Fruit fly (Drosophila melanogaster) whole organism, prepupa: ENCODE data around the gene CG14659.
A peak's percentile ranks its signal among the peaks of the same experiment; 100 is the strongest.

Source experiments
- Blimp-1 ChIP-seq: fragments of 200-800 bp; sonication (Bioruptor generic); optimal IDR thresholded peaks from 3 replicates; lab custom pipeline; 2017; ENCODE audit warnings: missing biosample characterization, missing genetic modification characterization, mild to moderate bottlenecking, moderate library complexity, missing genetic modification reagents
- CG11762 ChIP-seq: fragments of 200-800 bp; sonication (Bioruptor generic); optimal IDR thresholded peaks from 3 replicates; lab custom pipeline; 2016; ENCODE audit warnings: missing biosample characterization, missing genetic modification characterization; ENCODE audit not compliant: insufficient read depth
- CG15336 ChIP-seq: fragments of 200-800 bp; sonication (Bioruptor generic); IDR thresholded peaks from 2 replicates; pipeline ENCODE4 v1.3.6; 2022; ENCODE audit warnings: missing biosample characterization, missing genetic modification characterization
- CG34406 ChIP-seq: fragments of 200-800 bp; sonication (Bioruptor generic); optimal IDR thresholded peaks from 3 replicates; lab custom pipeline; 2016; ENCODE audit warnings: missing biosample characterization, missing genetic modification characterization
- CG6163 ChIP-seq: fragments of 200-800 bp; sonication (Bioruptor generic); IDR thresholded peaks from 3 replicates; pipeline ENCODE4 v1.3.6; 2022; ENCODE audit warnings: missing biosample characterization, missing genetic modification characterization
- CG6276 ChIP-seq: fragments of 200-800 bp; sonication (Bioruptor generic); optimal IDR thresholded peaks from 2 replicates; lab custom pipeline; 2017; ENCODE audit warnings: missing biosample characterization, mild to moderate bottlenecking, missing genetic modification characterization
- CG6854 ChIP-seq: fragments of 200-800 bp; sonication (Bioruptor generic); optimal IDR thresholded peaks from 2 replicates; lab custom pipeline; 2017; ENCODE audit warnings: missing biosample characterization, mild to moderate bottlenecking, missing genetic modification characterization
- CG7368 ChIP-seq: fragments of 200-800 bp; sonication (Bioruptor generic); optimal IDR thresholded peaks from 3 replicates; lab custom pipeline; 2016; ENCODE audit warnings: missing biosample characterization, missing genetic modification characterization
- CG8632 ChIP-seq: fragments of 200-800 bp; sonication (Bioruptor generic); optimal IDR thresholded peaks from 3 replicates; lab custom pipeline; 2016; ENCODE audit warnings: missing biosample characterization, missing genetic modification characterization
- Ets21C ChIP-seq: fragments of 200-800 bp; sonication (Bioruptor generic); optimal IDR thresholded peaks from 3 replicates; lab custom pipeline; 2016; ENCODE audit warnings: missing biosample characterization, missing genetic modification characterization
- Hr4 ChIP-seq: fragments of 200-800 bp; sonication (Bioruptor generic); optimal IDR thresholded peaks from 3 replicates; lab custom pipeline; 2016; ENCODE audit warnings: missing biosample characterization, missing genetic modification characterization
- OdsH ChIP-seq: fragments of 200-800 bp; sonication (Bioruptor generic); optimal IDR thresholded peaks from 3 replicates; lab custom pipeline; 2016; ENCODE audit warnings: missing biosample characterization, missing genetic modification characterization
- Sox102F ChIP-seq: fragments of 200-800 bp; sonication (Bioruptor generic); optimal IDR thresholded peaks from 2 replicates; lab custom pipeline; 2016; ENCODE audit warnings: missing biosample characterization, mild to moderate bottlenecking, missing genetic modification characterization
- Sox14 ChIP-seq: fragments of 200-800 bp; sonication (Bioruptor generic); optimal IDR thresholded peaks from 3 replicates; lab custom pipeline; 2016; ENCODE audit warnings: missing biosample characterization, missing genetic modification characterization
- Sox15 ChIP-seq: fragments of 200-800 bp; sonication (Bioruptor generic); optimal IDR thresholded peaks from 3 replicates; lab custom pipeline; 2016; ENCODE audit warnings: missing biosample characterization, missing genetic modification characterization
- acj6 ChIP-seq: fragments of 200-800 bp; sonication (Bioruptor generic); optimal IDR thresholded peaks from 3 replicates; lab custom pipeline; 2016; ENCODE audit warnings: missing biosample characterization, missing genetic modification characterization
- cyc ChIP-seq: fragments of 200-800 bp; sonication (Bioruptor generic); optimal IDR thresholded peaks from 3 replicates; lab custom pipeline; 2016; ENCODE audit warnings: missing biosample characterization, missing genetic modification characterization
- dac ChIP-seq: fragments of 200-800 bp; sonication (Bioruptor generic); optimal IDR thresholded peaks from 2 replicates; lab custom pipeline; 2017; ENCODE audit warnings: missing biosample characterization, mild to moderate bottlenecking, missing genetic modification characterization
- dsx ChIP-seq: fragments of 200-800 bp; optimal IDR thresholded peaks from 3 replicates; lab custom pipeline; 2019; ENCODE audit warnings: missing biosample characterization, mild to moderate bottlenecking, missing genetic modification characterization, moderate library complexity; ENCODE audit not compliant: poor library complexity, severe bottlenecking
- eg ChIP-seq: fragments of 200-800 bp; sonication (Bioruptor generic); IDR thresholded peaks from 3 replicates; pipeline ENCODE4 v1.3.6; 2022; ENCODE audit warnings: missing biosample characterization, missing genetic modification characterization
- fd59A ChIP-seq: fragments of 200-800 bp; sonication (Bioruptor generic); optimal IDR thresholded peaks from 2 replicates; lab custom pipeline; 2017; ENCODE audit warnings: missing biosample characterization, mild to moderate bottlenecking, missing genetic modification characterization, missing genetic modification reagents
- fd85E ChIP-seq: fragments of 200-800 bp; sonication (Bioruptor generic); optimal IDR thresholded peaks from 3 replicates; lab custom pipeline; 2016; ENCODE audit warnings: missing biosample characterization, missing genetic modification characterization
- fkh ChIP-seq: fragments of 200-800 bp; sonication (Bioruptor generic); optimal IDR thresholded peaks from 3 replicates; lab custom pipeline; 2017; ENCODE audit warnings: missing biosample characterization, mild to moderate bottlenecking, missing genetic modification characterization, moderate library complexity
- lz ChIP-seq: fragments of 200-800 bp; sonication (Bioruptor generic); optimal IDR thresholded peaks from 3 replicates; lab custom pipeline; 2016; ENCODE audit warnings: missing biosample characterization, missing genetic modification characterization
- net ChIP-seq: fragments of 200-800 bp; sonication (Bioruptor generic); optimal IDR thresholded peaks from 3 replicates; lab custom pipeline; 2016; ENCODE audit warnings: missing biosample characterization, missing genetic modification characterization
- spab ChIP-seq: fragments of 200-800 bp; sonication (Bioruptor generic); optimal IDR thresholded peaks from 2 replicates; lab custom pipeline; 2017; ENCODE audit warnings: missing biosample characterization, mild to moderate bottlenecking, missing genetic modification characterization, missing genetic modification reagents
- svp ChIP-seq: fragments of 200-800 bp; sonication (Bioruptor generic); peaks from one replicate; lab custom pipeline; 2016; ENCODE audit warnings: missing biosample characterization, missing genetic modification characterization

CG14659 gene

dm6 chr3R:4866073-4866472 lies 35.0 kb upstream of the CG14659 start:
- TF ChIP-seq svp (GFP tag; lab: Kevin White, UChicago) (peak; percentile 58), CG8632 (GFP tag; lab: Kevin White, UChicago) (no peak)
- TF ChIP-seq, all 60 proteins: peak for 1

- TF ChIP-seq fd85E (GFP tag; lab: Kevin White, UChicago) (no peak), fkh (GFP tag; lab: Kevin White, UChicago) (peak; percentile 0), svp (GFP tag; lab: Kevin White, UChicago) (peak; percentile 18)
Observed at dm6 chr3R:4864901-4865601, 34.0 kb upstream of the CG14659 start.

- TF ChIP-seq lz (GFP tag; lab: Kevin White, UChicago), result no peak
- TF ChIP-seq Hr4 (GFP tag; lab: Kevin White, UChicago), result no peak
- no peak for TF ChIP-seq fd59A (GFP tag; lab: Kevin White, UChicago)
- no peak for TF ChIP-seq spab (GFP tag; lab: Kevin White, UChicago)
- peak; percentile 21 for TF ChIP-seq fkh (GFP tag; lab: Kevin White, UChicago)
- no peak for TF ChIP-seq acj6 (GFP tag; lab: Kevin White, UChicago)
- TF ChIP-seq CG6163 (GFP tag; lab: Robert Waterston, UW), result no peak
Observed at dm6 chr3R:4863825-4864224, 32.7 kb upstream of the CG14659 start.

- no peak for TF ChIP-seq OdsH
- peak; percentile 59 for TF ChIP-seq fkh (GFP tag; lab: Kevin White, UChicago)
- no peak for TF ChIP-seq Blimp-1
Observed at dm6 chr3R:4861144-4861543, 30.0 kb upstream of the CG14659 start.

- TF ChIP-seq net (GFP tag; lab: Kevin White, UChicago), result no peak
- no peak for TF ChIP-seq cyc (GFP tag; lab: Kevin White, UChicago)
- TF ChIP-seq CG34406 (GFP tag; lab: Kevin White, UChicago), result no peak
- no peak for TF ChIP-seq dac
- TF ChIP-seq Blimp-1, result no peak
- no peak for TF ChIP-seq Hr4 (GFP tag; lab: Kevin White, UChicago)
- no peak for TF ChIP-seq Ets21C (GFP tag; lab: Kevin White, UChicago)
- no peak for TF ChIP-seq fd85E (GFP tag; lab: Kevin White, UChicago)
- no peak for TF ChIP-seq dsx (GFP tag; lab: Kevin White, UChicago)
- TF ChIP-seq CG11762, result no peak
- no peak for TF ChIP-seq eg (GFP tag; lab: Robert Waterston, UW)
- TF ChIP-seq CG6276, result no peak
Observed at dm6 chr3R:4858508-4859275, 27.6 kb upstream of the CG14659 start.

- TF ChIP-seq svp (GFP tag; lab: Kevin White, UChicago) (peak; percentile 31), CG15336 (GFP tag; lab: Robert Waterston, UW) (no peak)
Observed at dm6 chr3R:4858018-4858417, 26.9 kb upstream of the CG14659 start.

- TF ChIP-seq CG6854, result no peak
- no peak for TF ChIP-seq CG7368 (GFP tag; lab: Kevin White, UChicago)
- TF ChIP-seq eg (GFP tag; lab: Robert Waterston, UW), result no peak
- no peak for TF ChIP-seq dac
- no peak for TF ChIP-seq Sox102F (GFP tag; lab: Kevin White, UChicago)
- TF ChIP-seq Sox14 (GFP tag; lab: Kevin White, UChicago), result no peak
- no peak for TF ChIP-seq Sox15 (GFP tag; lab: Kevin White, UChicago)
- TF ChIP-seq svp (GFP tag; lab: Kevin White, UChicago), result no peak
- no peak for TF ChIP-seq Hr4 (GFP tag; lab: Kevin White, UChicago)
Observed at dm6 chr3R:4855711-4856110, 24.6 kb upstream of the CG14659 start.
